Fruit fly (Drosophila melanogaster): ENCODE measurements around the gene Pgant4.

Gene Pgant4

DNA sequence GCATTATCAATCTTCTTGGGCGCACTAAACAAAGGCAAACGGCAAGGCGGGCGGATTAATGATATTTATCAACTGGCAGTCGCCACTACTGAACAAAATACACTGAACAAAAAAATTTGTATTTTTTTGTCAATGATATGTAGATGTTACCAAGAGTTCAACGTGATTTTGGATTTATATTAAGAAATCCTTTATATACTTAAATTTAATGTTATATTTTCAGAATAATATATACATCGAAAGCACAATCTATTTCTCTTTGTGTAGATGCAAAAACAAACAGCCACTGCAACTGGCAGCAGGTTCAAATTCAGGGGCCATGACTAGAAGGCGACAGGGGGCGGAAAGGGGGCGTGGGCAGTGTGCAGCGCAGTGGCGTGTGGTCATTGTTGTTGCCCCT, 10.3 kb downstream of the Pgant4 start (continued):
- no peak for TF ChIP-seq prd (optimal IDR thresholded peaks at IDR 0.05)
- TF ChIP-seq prd (GFP tag; IDR thresholded peaks at IDR 0.05), result peak; percentile 39; the same call in 1 of the 3 replicates
- no peak for TF ChIP-seq lab (GFP tag; optimal IDR thresholded peaks at IDR 0.05)
- TF ChIP-seq Dll (GFP tag; IDR thresholded peaks at IDR 0.05; ENCODE audit: partially characterized antibody), result no peak
- TF ChIP-seq Sox102F (GFP tag; optimal IDR thresholded peaks at IDR 0.05), result peak; percentile 47
- TF ChIP-seq trem (tag; optimal IDR thresholded peaks at IDR 0.05), result peak; percentile 10
- 0 out of 3 replicates have a peak, but pooled peaks have one; percentile 30 for TF ChIP-seq ci (GFP tag; IDR thresholded peaks at IDR 0.05)
- TF ChIP-seq CG4424 (GFP tag; optimal IDR thresholded peaks at IDR 0.05), result peak; percentile 4
- peak; percentile 30 for TF ChIP-seq nmo (GFP tag; optimal IDR thresholded peaks at IDR 0.05)
- TF ChIP-seq Blimp-1 (GFP tag; optimal IDR thresholded peaks at IDR 0.05), result peak; percentile 32
- peak; percentile 4 for TF ChIP-seq CG8388 (GFP tag; optimal IDR thresholded peaks at IDR 0.05)
- TF ChIP-seq CG2129 (GFP tag; IDR thresholded peaks at IDR 0.05; ENCODE audit: partially characterized antibody), result no peak
- peak; percentile 22 for TF ChIP-seq CG13424 (tag; optimal IDR thresholded peaks at IDR 0.05)
- peak; percentile 41; the same call in 1 of the 2 replicates for TF ChIP-seq Ptx1 (GFP tag; IDR thresholded peaks at IDR 0.05)
- TF ChIP-seq sim (GFP tag; IDR thresholded peaks at IDR 0.05), result no peak
- peak; percentile 22; the same call in 1 of the 2 replicates for TF ChIP-seq ttk (GFP tag; IDR thresholded peaks at IDR 0.05)
- peak; percentile 1 for TF ChIP-seq sens (GFP tag)
- 0 out of 3 replicates have a peak, but pooled peaks have one; percentile 32 for TF ChIP-seq ase (GFP tag; IDR thresholded peaks at IDR 0.05)
- TF ChIP-seq luna (GFP tag; optimal IDR thresholded peaks at IDR 0.05), result no peak
- no peak for TF ChIP-seq abd-A (tag; optimal IDR thresholded peaks at IDR 0.05)
- TF ChIP-seq gem (tag; optimal IDR thresholded peaks at IDR 0.05), result peak; percentile 55

DNA sequence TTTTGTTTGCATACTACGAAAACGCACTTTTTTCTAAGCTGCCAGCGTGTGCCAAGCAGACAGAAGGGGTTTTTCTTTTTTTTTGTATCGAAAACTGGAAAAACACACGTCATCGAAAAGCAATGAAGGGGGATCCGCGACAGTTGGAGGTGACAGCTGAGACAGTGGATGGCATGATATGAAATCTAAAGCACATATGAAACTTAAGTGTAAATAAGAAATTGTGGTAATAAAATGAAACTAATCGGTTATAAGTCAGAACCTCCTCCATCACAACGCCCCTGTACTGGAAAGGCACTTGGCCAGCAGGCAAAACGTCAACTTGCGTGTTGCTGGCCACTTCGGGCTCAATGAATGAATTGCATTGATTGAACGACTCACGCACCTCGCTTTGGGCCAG, 11.3 kb downstream of the Pgant4 start:
- no peak for TF ChIP-seq chinmo (GFP tag; IDR thresholded peaks at IDR 0.05; ENCODE audit: partially characterized antibody)
- TF ChIP-seq CG12104 (GFP tag; optimal IDR thresholded peaks at IDR 0.05), result no peak
- TF ChIP-seq Drgx (GFP tag; IDR thresholded peaks at IDR 0.05), result peak; percentile 46
- no peak for TF ChIP-seq amos (GFP tag; IDR thresholded peaks at IDR 0.05; ENCODE audit: partially characterized antibody)
- TF ChIP-seq chn (GFP tag; optimal IDR thresholded peaks at IDR 0.05), result no peak
- no peak for TF ChIP-seq crp (GFP tag; optimal IDR thresholded peaks at IDR 0.05)
- peak; percentile 22; the same call in 1 of the 3 replicates for TF ChIP-seq knrl (GFP tag; IDR thresholded peaks at IDR 0.05; ENCODE audit: partially characterized antibody)
- TF ChIP-seq gcm2 (GFP tag; optimal IDR thresholded peaks at IDR 0.05), result no peak
- TF ChIP-seq Ets65A (GFP tag), result peak; percentile 30
- no peak for TF ChIP-seq CG14667 (GFP tag; IDR thresholded peaks at IDR 0.05)
- no peak for TF ChIP-seq CG31441 (GFP tag; IDR thresholded peaks at IDR 0.05)
- no peak for TF ChIP-seq Lpt (GFP tag; optimal IDR thresholded peaks at IDR 0.05)

DNA sequence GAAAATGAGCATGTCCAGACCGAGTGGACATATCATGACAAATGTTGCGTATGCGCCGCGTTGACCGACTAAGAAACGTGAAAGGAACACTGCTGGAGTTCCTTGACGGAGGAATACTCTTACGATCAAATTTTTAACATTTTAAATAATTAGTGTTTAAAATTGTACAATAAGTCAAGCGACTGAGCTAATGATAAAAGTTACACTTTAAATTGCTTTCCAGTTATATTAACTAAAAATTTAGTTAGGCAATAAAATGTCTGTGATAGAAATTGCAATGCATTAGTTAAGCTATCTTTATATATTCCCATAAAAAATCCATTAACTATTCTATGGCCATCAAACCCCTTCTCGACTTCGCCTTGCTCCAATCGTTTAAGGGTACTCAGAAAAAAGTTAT, 12.4 kb downstream of the Pgant4 start:
- TF ChIP-seq CG14965 (GFP tag; optimal IDR thresholded peaks at IDR 0.05; ENCODE audit: borderline replicate concordance), result no peak
- no peak for TF ChIP-seq H15 (GFP tag; IDR thresholded peaks at IDR 0.05)
- no peak for TF ChIP-seq Adf1 (GFP tag; IDR thresholded peaks at IDR 0.05)
- TF ChIP-seq CG5245 (GFP tag; optimal IDR thresholded peaks at IDR 0.05), result no peak
- no peak for TF ChIP-seq CG17568 (GFP tag; optimal IDR thresholded peaks at IDR 0.05)
- TF ChIP-seq sd (tag; optimal IDR thresholded peaks at IDR 0.05), result no peak
- no peak for TF ChIP-seq CG31441 (GFP tag; IDR thresholded peaks at IDR 0.05)
- TF ChIP-seq Bgb (GFP tag; IDR thresholded peaks at IDR 0.05; ENCODE audit: partially characterized antibody), result no peak
- TF ChIP-seq Asciz (GFP tag; optimal IDR thresholded peaks at IDR 0.05), result no peak
- no peak for TF ChIP-seq Rx (GFP tag; IDR thresholded peaks at IDR 0.05)
